Fruit fly (Drosophila melanogaster): ENCODE data around the gene ncd.
A peak's percentile ranks its signal among the peaks of the same experiment; 100 is the strongest.

The ncd gene

DNA sequence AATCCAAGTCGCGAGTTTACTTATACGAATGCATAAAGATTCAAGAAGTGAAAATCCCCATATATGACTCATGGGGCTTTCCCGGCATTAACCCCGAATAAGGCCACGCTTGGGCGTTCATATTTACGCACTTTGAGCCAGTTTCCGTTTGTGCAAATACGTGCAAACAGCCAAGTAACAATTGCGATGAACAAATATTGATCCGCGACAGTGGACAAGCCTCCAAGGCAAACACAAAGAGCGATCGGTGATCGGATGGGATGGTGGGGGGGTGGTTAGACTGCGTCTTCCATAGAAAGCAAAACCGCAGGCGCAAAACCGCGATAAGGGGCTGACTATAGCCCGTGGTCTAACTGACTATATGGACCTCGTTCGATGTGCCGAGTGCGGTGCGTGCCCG lies 49.7 kb downstream of the ncd start (continued):
- TF ChIP-seq vvl (GFP tag; IDR thresholded peaks at IDR 0.05) = peak; percentile 11; the same call in 1 of the 2 replicates
- TF ChIP-seq bbx (GFP tag; IDR thresholded peaks at IDR 0.05; ENCODE audit: partially characterized antibody) = no peak
- peak; percentile 47 for TF ChIP-seq CG2875 (GFP tag; optimal IDR thresholded peaks at IDR 0.05)
- no peak for TF ChIP-seq CG12155 (GFP tag; optimal IDR thresholded peaks at IDR 0.05)
- no peak for TF ChIP-seq CG10267 (tag; optimal IDR thresholded peaks at IDR 0.05)
- no peak for TF ChIP-seq Ptx1 (GFP tag; IDR thresholded peaks at IDR 0.05)
- peak; percentile 59 for TF ChIP-seq mirr (GFP tag; optimal IDR thresholded peaks at IDR 0.05)
- no peak for TF ChIP-seq Taf1 (GFP tag; IDR thresholded peaks at IDR 0.05)
- no peak for TF ChIP-seq CG34224 (GFP tag; IDR thresholded peaks at IDR 0.05; ENCODE audit: partially characterized antibody)
- TF ChIP-seq cad (GFP tag; optimal IDR thresholded peaks at IDR 0.05) = no peak
- no peak for TF ChIP-seq Sry-β (GFP tag; optimal IDR thresholded peaks at IDR 0.05)
- TF ChIP-seq fu2 (GFP tag; optimal IDR thresholded peaks at IDR 0.05) = no peak
- peak; percentile 23 for TF ChIP-seq bcd (GFP tag; optimal IDR thresholded peaks at IDR 0.05)
- TF ChIP-seq CG6254 (GFP tag; optimal IDR thresholded peaks at IDR 0.05) = no peak
- no peak for TF ChIP-seq CG2120 (GFP tag; optimal IDR thresholded peaks at IDR 0.05)
- 0 out of 2 replicates have a peak, but pooled peaks have one; percentile 7 for TF ChIP-seq E2f1 (GFP tag; IDR thresholded peaks at IDR 0.05)
- TF ChIP-seq grn (GFP tag; optimal IDR thresholded peaks at IDR 0.05) = no peak
- TF ChIP-seq CG7556 (GFP tag; optimal IDR thresholded peaks at IDR 0.05) = no peak
- no peak for TF ChIP-seq CG11696 (GFP tag; IDR thresholded peaks at IDR 0.05)
- no peak for TF ChIP-seq ap (GFP tag; IDR thresholded peaks at IDR 0.05)
- peak; percentile 22 for TF ChIP-seq HHEX (GFP tag; optimal IDR thresholded peaks at IDR 0.05)
- peak; percentile 73 for TF ChIP-seq sens (GFP tag)
- TF ChIP-seq fd3F (GFP tag; optimal IDR thresholded peaks at IDR 0.05) = no peak
- no peak for TF ChIP-seq CG10321 (GFP tag; IDR thresholded peaks at IDR 0.05)
- no peak for TF ChIP-seq disco-r (GFP tag; optimal IDR thresholded peaks at IDR 0.05)
- TF ChIP-seq pan (optimal IDR thresholded peaks at IDR 0.05) = no peak
- peak in 1 of 2 experiments; percentile 38 for TF ChIP-seq pan (GFP tag; optimal IDR thresholded peaks at IDR 0.05 in 1 of 2, IDR thresholded peaks at IDR 0.05 in 1 of 2)
- TF ChIP-seq CG2678 (tag; optimal IDR thresholded peaks at IDR 0.05) = peak; percentile 31
- peak; percentile 60; the same call in 1 of the 2 replicates for TF ChIP-seq CG5953 (GFP tag; IDR thresholded peaks at IDR 0.05)
- TF ChIP-seq esg (GFP tag; conservative IDR thresholded peaks at IDR 0.05) = no peak
- TF ChIP-seq CG16813 (GFP tag; IDR thresholded peaks at IDR 0.05; ENCODE audit: partially characterized antibody) = no peak
- TF ChIP-seq Ets65A (GFP tag) = no peak
- no peak for TF ChIP-seq crc (GFP tag; optimal IDR thresholded peaks at IDR 0.05)
- no peak for TF ChIP-seq CG2199 (GFP tag; IDR thresholded peaks at IDR 0.05)
- no peak for TF ChIP-seq CG3163 (GFP tag; optimal IDR thresholded peaks at IDR 0.05)
- no peak for TF ChIP-seq Lpt (GFP tag; optimal IDR thresholded peaks at IDR 0.05)
- no peak for TF ChIP-seq CG6683 (GFP tag; optimal IDR thresholded peaks at IDR 0.05)
- peak; percentile 18 for TF ChIP-seq caup (GFP tag; optimal IDR thresholded peaks at IDR 0.05; ENCODE audit: severe bottlenecking)
- no peak for TF ChIP-seq emc (GFP tag; optimal IDR thresholded peaks at IDR 0.05)
- no peak for TF ChIP-seq Sox100B (GFP tag; optimal IDR thresholded peaks at IDR 0.05)
- no peak for TF ChIP-seq CG8388 (GFP tag; optimal IDR thresholded peaks at IDR 0.05)
- no peak for TF ChIP-seq peb (GFP tag; IDR thresholded peaks at IDR 0.05)
- TF ChIP-seq gem (tag; optimal IDR thresholded peaks at IDR 0.05) = peak; percentile 6
- no peak for TF ChIP-seq CG18476 (GFP tag; optimal IDR thresholded peaks at IDR 0.05)
- TF ChIP-seq nerfin-1 (tag; optimal IDR thresholded peaks at IDR 0.05) = no peak
- no peak for TF ChIP-seq CG12219 (GFP tag; optimal IDR thresholded peaks at IDR 0.05)
- no peak for TF ChIP-seq Awh (GFP tag; IDR thresholded peaks at IDR 0.05)
- no peak for TF ChIP-seq CG30431 (GFP tag; optimal IDR thresholded peaks at IDR 0.05)
- TF ChIP-seq CG9215 (GFP tag; IDR thresholded peaks at IDR 0.05) = no peak
- no peak for TF ChIP-seq pho (GFP tag; optimal IDR thresholded peaks at IDR 0.05)
- no peak for TF ChIP-seq CG4282 (GFP tag; optimal IDR thresholded peaks at IDR 0.05)
- no peak for TF ChIP-seq abd-A (tag; optimal IDR thresholded peaks at IDR 0.05)

Measured in whole organism, embryonic.